Worm (Caenorhabditis elegans) whole organism, early embryonic: ENCODE data around the gene T09F5.1.

Experiments
- B0310.2 ChIP-seq: sonication (generic microtip); optimal IDR thresholded peaks from 2 replicates; lab custom pipeline; 2016; ENCODE audit warnings: mild to moderate bottlenecking, missing genetic modification characterization, missing compliant biosample characterization
- F13C5.2 ChIP-seq: sonication (generic microtip); optimal IDR thresholded peaks from 2 replicates; lab custom pipeline; 2017; ENCODE audit warnings: mild to moderate bottlenecking, missing genetic modification characterization, inconsistent platforms, missing compliant biosample characterization
- aly-1 ChIP-seq: sonication (generic microtip); optimal IDR thresholded peaks from 2 replicates; lab custom pipeline; 2016; ENCODE audit warnings: missing genetic modification characterization, missing compliant biosample characterization
- ama-1 ChIP-seq: fragments of 150-350 bp; optimal IDR thresholded peaks from 2 replicates; lab custom pipeline; 2014
- ceh-13 ChIP-seq: fragments of 200-800 bp; sonication (Bioruptor generic); optimal IDR thresholded peaks from 2 replicates; lab custom pipeline; 2018; ENCODE audit warnings: mild to moderate bottlenecking, missing genetic modification characterization, missing compliant biosample characterization
- ceh-36 ChIP-seq: sonication (generic microtip); optimal IDR thresholded peaks from 2 replicates; lab custom pipeline; 2016; ENCODE audit warnings: missing genetic modification characterization, inconsistent platforms, missing compliant biosample characterization
- ets-7 ChIP-seq: sonication (generic microtip); optimal IDR thresholded peaks from 2 replicates; lab custom pipeline; 2016; ENCODE audit warnings: missing genotype, missing genetic modification characterization, missing compliant biosample characterization
- flt-1 ChIP-seq: fragments of 200-800 bp; sonication (Bioruptor generic); IDR thresholded peaks from 2 replicates; pipeline ENCODE4 v1.3.6; 2022; ENCODE audit warnings: missing genetic modification characterization, missing compliant biosample characterization
- hmbx-1 ChIP-seq: sonication (generic microtip); optimal IDR thresholded peaks from 2 replicates; lab custom pipeline; 2016; ENCODE audit warnings: mild to moderate bottlenecking, missing genetic modification characterization, missing compliant biosample characterization
- hmg-4 ChIP-seq: fragments of 200-800 bp; sonication (Bioruptor generic); optimal IDR thresholded peaks from 2 replicates; lab custom pipeline; 2018; ENCODE audit warnings: mild to moderate bottlenecking, missing genetic modification characterization, missing compliant biosample characterization
- hnd-1 ChIP-seq: sonication (generic microtip); optimal IDR thresholded peaks from 2 replicates; lab custom pipeline; 2016; ENCODE audit warnings: missing genetic modification characterization, missing compliant biosample characterization
- pes-1 ChIP-seq: fragments of 200-800 bp; sonication (Bioruptor generic); IDR thresholded peaks from 2 replicates; pipeline ENCODE4 v1.3.6; 2022; ENCODE audit warnings: missing genetic modification reagents, missing genetic modification characterization, missing compliant biosample characterization
- scrt-1 ChIP-seq: fragments of 200-800 bp; sonication (Bioruptor generic); IDR thresholded peaks from 2 replicates; pipeline ENCODE4 v1.3.6; 2022; ENCODE audit warnings: missing genetic modification characterization, missing compliant biosample characterization
- sea-1 ChIP-seq: fragments of 200-800 bp; sonication (Bioruptor generic); conservative IDR thresholded peaks from 2 replicates; pipeline ENCODE4 v1.3.6; 2022; ENCODE audit warnings: missing genetic modification characterization, missing compliant biosample characterization
- tbx-11 ChIP-seq: fragments of 200-800 bp; sonication (Bioruptor generic); IDR thresholded peaks from 2 replicates; pipeline ENCODE4 v1.3.6; 2022; ENCODE audit warnings: missing genetic modification characterization, missing compliant biosample characterization
- tbx-37 ChIP-seq: fragments of 200-800 bp; sonication (Bioruptor generic); conservative IDR thresholded peaks from 2 replicates; pipeline ENCODE4 v1.3.6; 2022; ENCODE audit warnings: missing genetic modification reagents, missing genetic modification characterization, missing compliant biosample characterization
- tra-4 ChIP-seq: sonication (generic microtip); optimal IDR thresholded peaks from 2 replicates; lab custom pipeline; 2017; ENCODE audit warnings: missing genetic modification characterization, missing compliant biosample characterization

Gene T09F5.1

ce11 chrV:15143285-15143684 lies 5.6 kb upstream of the T09F5.1 start, which contains the start of gene K08F9.1:
Gene K08F9.1 (minus strand): TSS chrV:15143385.
- TF ChIP-seq ets-7 (tag; lab: Kevin White, UChicago) (no peak), sea-1 (GFP tag; lab: Robert Waterston, UW) (no peak), scrt-1 (no peak), pes-1 (GFP tag; lab: Robert Waterston, UW) (no peak), hmbx-1 (tag; lab: Kevin White, UChicago) (no peak), hnd-1 (tag; lab: Kevin White, UChicago) (no peak), tbx-11 (GFP tag; lab: Robert Waterston, UW) (no peak), hmg-4 (no peak), tra-4 (no peak), ceh-36 (tag; lab: Kevin White, UChicago) (no peak), ceh-13 (no peak), tbx-37 (GFP tag; lab: Robert Waterston, UW) (no peak), F13C5.2 (tag; lab: Kevin White, UChicago) (no peak), B0310.2 (tag; lab: Kevin White, UChicago) (no peak), aly-1 (no peak), ama-1 (lab: Kevin White, UChicago) (no peak), flt-1 (GFP tag; lab: Robert Waterston, UW) (no peak)

- TF ChIP-seq B0310.2 (tag; lab: Kevin White, UChicago) (no peak), hmg-4 (no peak), sea-1 (GFP tag; lab: Robert Waterston, UW) (no peak), hmbx-1 (tag; lab: Kevin White, UChicago) (no peak), aly-1 (no peak), tra-4 (no peak), F13C5.2 (tag; lab: Kevin White, UChicago) (no peak), pes-1 (GFP tag; lab: Robert Waterston, UW) (no peak)
Measured at ce11 chrV:15143798-15144197, 5.1 kb upstream of the T09F5.1 start, which contains the start of gene K08F9.4. Gene K08F9.4 (plus strand): TSS chrV:15144019.

- TF ChIP-seq flt-1 (GFP tag; lab: Robert Waterston, UW), result no peak
- TF ChIP-seq hnd-1 (tag; lab: Kevin White, UChicago), result no peak
- no peak for TF ChIP-seq tbx-37 (GFP tag; lab: Robert Waterston, UW)
- TF ChIP-seq ceh-13, result no peak
- TF ChIP-seq ets-7 (tag; lab: Kevin White, UChicago), result no peak
- no peak for TF ChIP-seq scrt-1
- no peak for TF ChIP-seq hmg-4
- TF ChIP-seq hmbx-1 (tag; lab: Kevin White, UChicago), result no peak
- no peak for TF ChIP-seq F13C5.2 (tag; lab: Kevin White, UChicago)
- TF ChIP-seq aly-1, result no peak
Measured at ce11 chrV:15147776-15148175, 1.1 kb upstream of the T09F5.1 start, which contains the start of gene T09F5.20. Gene T09F5.20 (minus strand): TSS chrV:15147876.

- TF ChIP-seq hmbx-1 (tag; lab: Kevin White, UChicago) (no peak), tbx-37 (GFP tag; lab: Robert Waterston, UW) (no peak), sea-1 (GFP tag; lab: Robert Waterston, UW) (no peak), hmg-4 (no peak), pes-1 (GFP tag; lab: Robert Waterston, UW) (no peak), ceh-13 (no peak), F13C5.2 (tag; lab: Kevin White, UChicago) (no peak), flt-1 (GFP tag; lab: Robert Waterston, UW) (no peak), B0310.2 (tag; lab: Kevin White, UChicago) (no peak), tbx-11 (GFP tag; lab: Robert Waterston, UW) (no peak), aly-1 (no peak), ets-7 (tag; lab: Kevin White, UChicago) (no peak), tra-4 (no peak), hnd-1 (tag; lab: Kevin White, UChicago) (no peak), ceh-36 (tag; lab: Kevin White, UChicago) (no peak), scrt-1 (no peak)
Measured at ce11 chrV:15150176-15150575, 1.3 kb downstream of the T09F5.1 start.

- TF ChIP-seq hnd-1 (tag; lab: Kevin White, UChicago), result no peak
- no peak for TF ChIP-seq hmbx-1 (tag; lab: Kevin White, UChicago)
- TF ChIP-seq B0310.2 (tag; lab: Kevin White, UChicago), result no peak
- no peak for TF ChIP-seq tbx-37 (GFP tag; lab: Robert Waterston, UW)
- no peak for TF ChIP-seq ama-1 (lab: Kevin White, UChicago)
- no peak for TF ChIP-seq tra-4
- TF ChIP-seq ets-7 (tag; lab: Kevin White, UChicago), result no peak
- no peak for TF ChIP-seq F13C5.2 (tag; lab: Kevin White, UChicago)
- TF ChIP-seq flt-1 (GFP tag; lab: Robert Waterston, UW), result no peak
- TF ChIP-seq tbx-11 (GFP tag; lab: Robert Waterston, UW), result no peak
- no peak for TF ChIP-seq ceh-36 (tag; lab: Kevin White, UChicago)
- no peak for TF ChIP-seq pes-1 (GFP tag; lab: Robert Waterston, UW)
- TF ChIP-seq ceh-13, result no peak
- no peak for TF ChIP-seq sea-1 (GFP tag; lab: Robert Waterston, UW)
Measured at ce11 chrV:15150661-15151060, 1.8 kb downstream of the T09F5.1 start, which contains the start of gene T09F5.2. Gene T09F5.2 (plus strand): TSS chrV:15150961.

ce11 chrV:15152010-15152409 lies 3.1 kb downstream of the T09F5.1 start:
- TF ChIP-seq ceh-13 (no peak), flt-1 (GFP tag; lab: Robert Waterston, UW) (no peak), ama-1 (lab: Kevin White, UChicago) (no peak), ets-7 (tag; lab: Kevin White, UChicago) (no peak), scrt-1 (no peak), aly-1 (no peak), sea-1 (GFP tag; lab: Robert Waterston, UW) (no peak), hmg-4 (no peak), B0310.2 (tag; lab: Kevin White, UChicago) (no peak), hnd-1 (tag; lab: Kevin White, UChicago) (no peak)

- no peak for TF ChIP-seq scrt-1
- TF ChIP-seq F13C5.2 (tag; lab: Kevin White, UChicago), result no peak
- TF ChIP-seq flt-1 (GFP tag; lab: Robert Waterston, UW), result no peak
- TF ChIP-seq ceh-13, result no peak
- TF ChIP-seq tbx-37 (GFP tag; lab: Robert Waterston, UW), result no peak
- TF ChIP-seq tbx-11 (GFP tag; lab: Robert Waterston, UW), result no peak
- TF ChIP-seq ets-7 (tag; lab: Kevin White, UChicago), result no peak
- TF ChIP-seq hmbx-1 (tag; lab: Kevin White, UChicago), result no peak
- no peak for TF ChIP-seq B0310.2 (tag; lab: Kevin White, UChicago)
- TF ChIP-seq ceh-36 (tag; lab: Kevin White, UChicago), result no peak
- no peak for TF ChIP-seq hmg-4
- TF ChIP-seq ama-1 (lab: Kevin White, UChicago), result no peak
- TF ChIP-seq sea-1 (GFP tag; lab: Robert Waterston, UW), result no peak
- TF ChIP-seq aly-1, result no peak
- TF ChIP-seq pes-1 (GFP tag; lab: Robert Waterston, UW), result no peak
- no peak for TF ChIP-seq tra-4
- TF ChIP-seq hnd-1 (tag; lab: Kevin White, UChicago), result no peak
Measured at ce11 chrV:15153277-15153676, 4.4 kb downstream of the T09F5.1 start, which contains the start of gene srh-55. Gene srh-55 (plus strand): TSS chrV:15153577.
